Worm (Caenorhabditis elegans) whole organism, early embryonic: ENCODE measurements around the gene srh-287.

Source experiments
- B0310.2 ChIP-seq: sonication (generic microtip); optimal IDR thresholded peaks from 2 replicates; lab custom pipeline; 2016; ENCODE audit warnings: mild to moderate bottlenecking, missing genetic modification characterization, missing compliant biosample characterization
- F13C5.2 ChIP-seq: sonication (generic microtip); optimal IDR thresholded peaks from 2 replicates; lab custom pipeline; 2017; ENCODE audit warnings: mild to moderate bottlenecking, missing genetic modification characterization, inconsistent platforms, missing compliant biosample characterization
- aly-1 ChIP-seq: sonication (generic microtip); optimal IDR thresholded peaks from 2 replicates; lab custom pipeline; 2016; ENCODE audit warnings: missing genetic modification characterization, missing compliant biosample characterization
- ama-1 ChIP-seq: fragments of 150-350 bp; optimal IDR thresholded peaks from 2 replicates; lab custom pipeline; 2014
- ceh-13 ChIP-seq: fragments of 200-800 bp; sonication (Bioruptor generic); optimal IDR thresholded peaks from 2 replicates; lab custom pipeline; 2018; ENCODE audit warnings: mild to moderate bottlenecking, missing genetic modification characterization, missing compliant biosample characterization
- ceh-36 ChIP-seq: sonication (generic microtip); optimal IDR thresholded peaks from 2 replicates; lab custom pipeline; 2016; ENCODE audit warnings: missing genetic modification characterization, inconsistent platforms, missing compliant biosample characterization
- ets-7 ChIP-seq: sonication (generic microtip); optimal IDR thresholded peaks from 2 replicates; lab custom pipeline; 2016; ENCODE audit warnings: missing genotype, missing genetic modification characterization, missing compliant biosample characterization
- flt-1 ChIP-seq: fragments of 200-800 bp; sonication (Bioruptor generic); IDR thresholded peaks from 2 replicates; pipeline ENCODE4 v1.3.6; 2022; ENCODE audit warnings: missing genetic modification characterization, missing compliant biosample characterization
- hmbx-1 ChIP-seq: sonication (generic microtip); optimal IDR thresholded peaks from 2 replicates; lab custom pipeline; 2016; ENCODE audit warnings: mild to moderate bottlenecking, missing genetic modification characterization, missing compliant biosample characterization
- hmg-4 ChIP-seq: fragments of 200-800 bp; sonication (Bioruptor generic); optimal IDR thresholded peaks from 2 replicates; lab custom pipeline; 2018; ENCODE audit warnings: mild to moderate bottlenecking, missing genetic modification characterization, missing compliant biosample characterization
- hnd-1 ChIP-seq: sonication (generic microtip); optimal IDR thresholded peaks from 2 replicates; lab custom pipeline; 2016; ENCODE audit warnings: missing genetic modification characterization, missing compliant biosample characterization
- pes-1 ChIP-seq: fragments of 200-800 bp; sonication (Bioruptor generic); IDR thresholded peaks from 2 replicates; pipeline ENCODE4 v1.3.6; 2022; ENCODE audit warnings: missing genetic modification reagents, missing genetic modification characterization, missing compliant biosample characterization
- scrt-1 ChIP-seq: fragments of 200-800 bp; sonication (Bioruptor generic); IDR thresholded peaks from 2 replicates; pipeline ENCODE4 v1.3.6; 2022; ENCODE audit warnings: missing genetic modification characterization, missing compliant biosample characterization
- sea-1 ChIP-seq: fragments of 200-800 bp; sonication (Bioruptor generic); conservative IDR thresholded peaks from 2 replicates; pipeline ENCODE4 v1.3.6; 2022; ENCODE audit warnings: missing genetic modification characterization, missing compliant biosample characterization
- tbx-11 ChIP-seq: fragments of 200-800 bp; sonication (Bioruptor generic); IDR thresholded peaks from 2 replicates; pipeline ENCODE4 v1.3.6; 2022; ENCODE audit warnings: missing genetic modification characterization, missing compliant biosample characterization
- tbx-37 ChIP-seq: fragments of 200-800 bp; sonication (Bioruptor generic); conservative IDR thresholded peaks from 2 replicates; pipeline ENCODE4 v1.3.6; 2022; ENCODE audit warnings: missing genetic modification reagents, missing genetic modification characterization, missing compliant biosample characterization
- tra-4 ChIP-seq: sonication (generic microtip); optimal IDR thresholded peaks from 2 replicates; lab custom pipeline; 2017; ENCODE audit warnings: missing genetic modification characterization, missing compliant biosample characterization

srh-287 gene

ce11 chrV:17819704-17820103 lies 19.1 kb downstream of the srh-287 start:
- no peak for TF ChIP-seq tra-4
- no peak for TF ChIP-seq ama-1
- no peak for TF ChIP-seq tbx-37
- TF ChIP-seq hmbx-1, result no peak
- no peak for TF ChIP-seq sea-1 (GFP tag; lab: Robert Waterston, UW)
- TF ChIP-seq flt-1, result no peak
- TF ChIP-seq scrt-1 (GFP tag; lab: Robert Waterston, UW), result no peak
- TF ChIP-seq ceh-36 (tag; lab: Kevin White, UChicago), result no peak
- no peak for TF ChIP-seq ets-7 (tag; lab: Kevin White, UChicago)
- TF ChIP-seq tbx-11 (GFP tag; lab: Robert Waterston, UW), result no peak
- no peak for TF ChIP-seq hnd-1 (tag; lab: Kevin White, UChicago)
- TF ChIP-seq pes-1, result no peak
- no peak for TF ChIP-seq hmg-4 (GFP tag; lab: Kevin White, UChicago)
- TF ChIP-seq F13C5.2 (tag; lab: Kevin White, UChicago), result no peak

- TF ChIP-seq aly-1 (no peak), scrt-1 (GFP tag; lab: Robert Waterston, UW) (no peak), B0310.2 (tag; lab: Kevin White, UChicago) (no peak), ceh-13 (GFP tag; lab: Kevin White, UChicago) (no peak), ets-7 (tag; lab: Kevin White, UChicago) (no peak), hmg-4 (GFP tag; lab: Kevin White, UChicago) (no peak), F13C5.2 (tag; lab: Kevin White, UChicago) (no peak)
These were observed 21.2 kb downstream of the srh-287 start, which contains the start of gene srh-300 for ce11 chrV:17821805-17822204. TSS of gene srh-300 (plus strand) at chrV:17822105.

- TF ChIP-seq B0310.2 (tag; lab: Kevin White, UChicago) (no peak), hmbx-1 (no peak), ets-7 (tag; lab: Kevin White, UChicago) (no peak), flt-1 (no peak), aly-1 (no peak), tra-4 (no peak), sea-1 (GFP tag; lab: Robert Waterston, UW) (no peak), hnd-1 (tag; lab: Kevin White, UChicago) (no peak), scrt-1 (GFP tag; lab: Robert Waterston, UW) (no peak), tbx-11 (GFP tag; lab: Robert Waterston, UW) (no peak), ama-1 (no peak), ceh-36 (tag; lab: Kevin White, UChicago) (no peak)
These were observed 24.0 kb downstream of the srh-287 start, which contains the start of gene srh-301 for ce11 chrV:17824610-17825009. TSS of gene srh-301 (plus strand) at chrV:17824910.

- TF ChIP-seq hnd-1 (tag; lab: Kevin White, UChicago) (no peak), ceh-36 (tag; lab: Kevin White, UChicago) (no peak), scrt-1 (GFP tag; lab: Robert Waterston, UW) (no peak), F13C5.2 (tag; lab: Kevin White, UChicago) (no peak), tra-4 (no peak), tbx-11 (GFP tag; lab: Robert Waterston, UW) (no peak), hmg-4 (GFP tag; lab: Kevin White, UChicago) (no peak), flt-1 (no peak), ceh-13 (GFP tag; lab: Kevin White, UChicago) (no peak)
These were observed 27.7 kb downstream of the srh-287 start, which contains the start of gene srh-304 for ce11 chrV:17828310-17828709. TSS of gene srh-304 (plus strand) at chrV:17828610.

ce11 chrV:17831350-17831749 lies 30.7 kb downstream of the srh-287 start, which contains the start of gene srh-303:
TSS of gene srh-303 (plus strand) at chrV:17831650.
- TF ChIP-seq flt-1 (no peak), pes-1 (no peak), B0310.2 (tag; lab: Kevin White, UChicago) (no peak), ceh-13 (GFP tag; lab: Kevin White, UChicago) (no peak), scrt-1 (GFP tag; lab: Robert Waterston, UW) (no peak), hmbx-1 (no peak), tbx-11 (GFP tag; lab: Robert Waterston, UW) (no peak), hmg-4 (GFP tag; lab: Kevin White, UChicago) (no peak), aly-1 (no peak), tbx-37 (no peak), F13C5.2 (tag; lab: Kevin White, UChicago) (no peak)

ce11 chrV:17844106-17844505 lies 43.5 kb downstream of the srh-287 start, which contains the start of gene srh-286:
TSS of gene srh-286 (minus strand) at chrV:17844206.
- no peak for TF ChIP-seq ama-1
- no peak for TF ChIP-seq aly-1
- no peak for TF ChIP-seq B0310.2 (tag; lab: Kevin White, UChicago)
- no peak for TF ChIP-seq tbx-37
- TF ChIP-seq pes-1, result no peak
- TF ChIP-seq hmg-4 (GFP tag; lab: Kevin White, UChicago), result no peak
- no peak for TF ChIP-seq hmbx-1
- no peak for TF ChIP-seq tra-4
- no peak for TF ChIP-seq ceh-36 (tag; lab: Kevin White, UChicago)
- no peak for TF ChIP-seq F13C5.2 (tag; lab: Kevin White, UChicago)
- no peak for TF ChIP-seq scrt-1 (GFP tag; lab: Robert Waterston, UW)
- no peak for TF ChIP-seq sea-1 (GFP tag; lab: Robert Waterston, UW)
- no peak for TF ChIP-seq tbx-11 (GFP tag; lab: Robert Waterston, UW)
- no peak for TF ChIP-seq ceh-13 (GFP tag; lab: Kevin White, UChicago)

- TF ChIP-seq ceh-36 (tag; lab: Kevin White, UChicago) (no peak), flt-1 (no peak), ets-7 (tag; lab: Kevin White, UChicago) (no peak), tra-4 (no peak), aly-1 (no peak), tbx-37 (no peak), hmg-4 (GFP tag; lab: Kevin White, UChicago) (no peak), ceh-13 (GFP tag; lab: Kevin White, UChicago) (no peak), tbx-11 (GFP tag; lab: Robert Waterston, UW) (no peak), hmbx-1 (no peak), pes-1 (no peak), hnd-1 (tag; lab: Kevin White, UChicago) (no peak)
These were observed 44.8 kb downstream of the srh-287 start for ce11 chrV:17845370-17845967.
